Fruit fly (Drosophila melanogaster): ENCODE data around the gene CG8924.

Gene CG8924

DNA sequence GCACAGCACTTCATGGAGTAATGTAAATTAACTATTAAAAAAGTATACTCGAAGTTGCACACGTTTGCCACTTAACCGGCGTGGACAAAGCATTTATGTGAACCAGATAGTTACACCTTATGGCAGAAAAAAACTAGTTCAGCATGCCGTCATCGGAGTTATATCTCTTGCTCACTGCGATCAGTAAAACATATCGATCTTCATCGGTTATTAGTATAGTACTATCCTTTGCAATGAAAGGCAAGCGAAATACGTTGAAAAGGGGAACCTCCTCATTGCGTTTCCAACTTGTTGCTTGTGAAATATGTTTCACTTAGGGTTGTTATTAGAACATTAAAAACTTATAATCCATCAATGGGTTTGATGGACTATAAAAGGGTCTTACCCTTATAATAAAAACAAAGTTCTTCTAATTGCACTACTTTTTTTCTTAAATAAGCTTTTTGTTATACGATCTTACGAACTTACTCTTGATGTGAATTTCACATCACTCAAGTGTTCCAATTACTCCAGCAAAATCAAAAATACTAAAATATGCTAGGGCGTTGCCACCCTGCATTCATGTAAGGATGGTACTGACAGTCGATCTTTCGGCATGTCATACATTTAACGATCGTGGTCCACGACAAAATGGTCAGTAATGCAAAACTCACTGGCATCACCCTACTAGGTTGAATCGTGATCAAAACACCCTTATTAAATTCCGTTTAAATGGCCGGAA, 31.2 kb upstream of the CG8924 start, which contains the start of gene CycD (continued):
- TF ChIP-seq Xrp1 (GFP tag; IDR thresholded peaks at IDR 0.05) (peak; percentile 34; the same call in 1 of the 2 replicates), lbe (GFP tag; optimal IDR thresholded peaks at IDR 0.05) (no peak), sisA (GFP tag; IDR thresholded peaks at IDR 0.05) (peak; percentile 71; the same call in 1 of the 2 replicates), Myb (GFP tag; optimal IDR thresholded peaks at IDR 0.05) (peak; percentile 42), cad (GFP tag; optimal IDR thresholded peaks at IDR 0.05) (no peak), CG18619 (GFP tag; optimal IDR thresholded peaks at IDR 0.05) (no peak), sens (GFP tag) (peak; percentile 45), CG14441 (GFP tag; IDR thresholded peaks at IDR 0.05) (peak; percentile 59; the same call in 1 of the 2 replicates), Sin3A (optimal IDR thresholded peaks at IDR 0.05) (peak; percentile 11), CG6765 (GFP tag; optimal IDR thresholded peaks at IDR 0.05) (no peak), Fer3 (tag; optimal IDR thresholded peaks at IDR 0.05) (no peak), CG3847 (GFP tag; IDR thresholded peaks at IDR 0.05) (no peak; the same call in 1 of the 2 replicates), Hey (tag; optimal IDR thresholded peaks at IDR 0.05) (no peak), usp (GFP tag; optimal IDR thresholded peaks at IDR 0.05) (no peak), tna (GFP tag; IDR thresholded peaks at IDR 0.05; ENCODE audit: partially characterized antibody) (0 out of 2 replicates have a peak, but pooled peaks have one; percentile 35), CG13424 (tag; optimal IDR thresholded peaks at IDR 0.05) (peak; percentile 55), twi (tag; optimal IDR thresholded peaks at IDR 0.05) (no peak), Ets97D (GFP tag; optimal IDR thresholded peaks at IDR 0.05) (peak; percentile 61), tgo (GFP tag; IDR thresholded peaks at IDR 0.05) (peak; percentile 17; the same call in 1 of the 3 replicates), Atf3 (GFP tag; optimal IDR thresholded peaks at IDR 0.05) (no peak), inv (GFP tag; IDR thresholded peaks at IDR 0.05; ENCODE audit: partially characterized antibody) (peak; percentile 21; the same call in 1 of the 2 replicates), CG9215 (GFP tag; IDR thresholded peaks at IDR 0.05) (no peak), bbx (GFP tag; IDR thresholded peaks at IDR 0.05; ENCODE audit: partially characterized antibody) (peak; percentile 68), CG6654 (GFP tag; optimal IDR thresholded peaks at IDR 0.05) (no peak), gcm2 (GFP tag; optimal IDR thresholded peaks at IDR 0.05) (no peak), Pdp1 (GFP tag; optimal IDR thresholded peaks at IDR 0.05) (peak; percentile 4 to 37), fu2 (GFP tag; optimal IDR thresholded peaks at IDR 0.05) (no peak), al (GFP tag; IDR thresholded peaks at IDR 0.05) (no peak), Dbx (GFP tag; IDR thresholded peaks at IDR 0.05) (peak; percentile 68; the same call in 2 of the 3 replicates), row (GFP tag; IDR thresholded peaks at IDR 0.05) (peak; percentile 73), CG18764 (GFP tag; optimal IDR thresholded peaks at IDR 0.05) (peak; percentile 77), CG17802 (tag; optimal IDR thresholded peaks at IDR 0.05) (peak; percentile 81), CG16863 (GFP tag; optimal IDR thresholded peaks at IDR 0.05) (no peak), CG2712 (tag; optimal IDR thresholded peaks at IDR 0.05) (peak; percentile 17), CG12391 (tag; optimal IDR thresholded peaks at IDR 0.05) (peak; percentile 25), tin (GFP tag; optimal IDR thresholded peaks at IDR 0.05) (peak; percentile 26), wdn (GFP tag; IDR thresholded peaks at IDR 0.05) (no peak), amos (GFP tag; IDR thresholded peaks at IDR 0.05; ENCODE audit: partially characterized antibody) (peak; percentile 62), Dip2 (GFP tag; IDR thresholded peaks at IDR 0.05) (no peak), slou (GFP tag; optimal IDR thresholded peaks at IDR 0.05) (no peak), CG10979 (tag; optimal IDR thresholded peaks at IDR 0.05) (peak; percentile 21), Hr3 (GFP tag; optimal IDR thresholded peaks at IDR 0.05) (peak; percentile 37), CG3281 (GFP tag; optimal IDR thresholded peaks at IDR 0.05) (no peak), CG12769 (tag; optimal IDR thresholded peaks at IDR 0.05) (no peak), ac (GFP tag; optimal IDR thresholded peaks at IDR 0.05) (no peak), Sox100B (GFP tag; optimal IDR thresholded peaks at IDR 0.05) (no peak), CG2199 (GFP tag; IDR thresholded peaks at IDR 0.05) (peak; percentile 39; the same call in 1 of the 3 replicates), CG9876 (GFP tag; optimal IDR thresholded peaks at IDR 0.05) (peak; percentile 44), Ets65A (GFP tag) (peak; percentile 94), D (optimal IDR thresholded peaks at IDR 0.05) (no peak), D (GFP tag; optimal IDR thresholded peaks at IDR 0.05) (no peak)

Data from whole organism, embryonic.